Fruit fly (Drosophila melanogaster) Kc167 (cell line): ENCODE data around the gene m.

Experiments
- h ChIP-seq: fragments of >200 bp; optimal IDR thresholded peaks from 3 replicates; lab custom pipeline; 2018; ENCODE audit warnings: missing external identifiers
- insv ChIP-seq: fragments of >200 bp; optimal IDR thresholded peaks from 3 replicates; lab custom pipeline; 2018; ENCODE audit warnings: missing external identifiers

- TF ChIP-seq h (lab: Kevin White, UChicago) (no peak), insv (lab: Kevin White, UChicago) (no peak)
These were observed 38.8 kb upstream of the m start, which contains the start of gene Amun for dm6 chrX:11715263-11715659.
